Worm (Caenorhabditis elegans) whole organism, L1 larva: ENCODE results near the gene tra-2.
A peak's percentile ranks its signal among the peaks of the same experiment; 100 is the strongest.

Source experiments
- C04F5.9 ChIP-seq: sonication (generic microtip); optimal IDR thresholded peaks from 2 replicates; lab custom pipeline; 2016; ENCODE audit warnings: missing genetic modification characterization, missing compliant biosample characterization
- Y116A8C.19 ChIP-seq: sonication (generic microtip); optimal IDR thresholded peaks from 2 replicates; lab custom pipeline; 2016; ENCODE audit warnings: missing compliant biosample characterization, missing genetic modification characterization, borderline replicate concordance
- aha-1 ChIP-seq: fragments of 150-350 bp; optimal IDR thresholded peaks from 2 replicates; lab custom pipeline; 2014; ENCODE audit warnings: missing biosample characterization, missing genetic modification characterization
- alr-1 ChIP-seq: fragments of 200-800 bp; sonication (Bioruptor generic); optimal IDR thresholded peaks from 2 replicates; lab custom pipeline; 2018; ENCODE audit warnings: borderline replicate concordance, mild to moderate bottlenecking, missing genetic modification characterization, missing compliant biosample characterization
- aly-2 ChIP-seq: fragments of 150-350 bp; optimal IDR thresholded peaks from 2 replicates; lab custom pipeline; 2014; ENCODE audit warnings: missing biosample characterization, missing genetic modification characterization
- ama-1 ChIP-seq: fragments of 150-350 bp; optimal IDR thresholded peaks from 2 replicates; lab custom pipeline; 2014
- blmp-1 ChIP-seq: fragments of 150-350 bp; optimal IDR thresholded peaks from 2 replicates; lab custom pipeline; 2014; ENCODE audit warnings: missing biosample characterization, missing genetic modification characterization
- ceh-8 ChIP-seq: fragments of 200-800 bp; sonication (Bioruptor generic); optimal IDR thresholded peaks from 2 replicates; lab custom pipeline; 2018; ENCODE audit warnings: mild to moderate bottlenecking, missing genetic modification characterization, moderate library complexity, missing compliant biosample characterization
- ceh-82 ChIP-seq, 3 experiments: fragments of 150-350 bp in 1 of 3; sonication (generic microtip) in 2 of 3; optimal IDR thresholded peaks; 2 replicates each; lab custom pipeline; 2014 to 2017; ENCODE audit warnings: missing biosample characterization in 3 of 3, missing genetic modification characterization in 3 of 3
- dpl-1 ChIP-seq, 3 experiments: fragments of 150-350 bp in 2 of 3; sonication (generic microtip) in 1 of 3; optimal IDR thresholded peaks; 2 replicates each; lab custom pipeline; 2014 to 2017; ENCODE audit warnings: missing biosample characterization in 3 of 3, missing genetic modification characterization in 3 of 3, missing genetic modification reagents in 3 of 3
- efl-1 ChIP-seq, 4 experiments: fragments of 150-350 bp; optimal IDR thresholded peaks in 3 of 4; peaks in 1 of 4; 1 replicate in 1 of 4; 2 replicates in 3 of 4; lab custom pipeline; 2014; ENCODE audit warnings: missing biosample characterization in 2 of 4, missing genetic modification characterization in 2 of 4, missing genetic modification reagents in 2 of 4
- efl-3 ChIP-seq: fragments of 200-800 bp; sonication (Bioruptor generic); optimal IDR thresholded peaks from 2 replicates; lab custom pipeline; 2018; ENCODE audit warnings: mild to moderate bottlenecking, missing genetic modification characterization, missing compliant biosample characterization
- elt-3 ChIP-seq, 6 experiments: fragments of 150-350 bp in 1 of 6; sonication (generic microtip); optimal IDR thresholded peaks; 2 replicates each; lab custom pipeline; 2017 to 2018; ENCODE audit warnings: missing biosample characterization in 6 of 6, missing genetic modification characterization in 6 of 6, inconsistent platforms in 1 of 6
- fkh-8 ChIP-seq: sonication (generic microtip); optimal IDR thresholded peaks from 2 replicates; lab custom pipeline; 2016; ENCODE audit warnings: mild to moderate bottlenecking, missing genetic modification characterization, missing compliant biosample characterization
- grh-1 ChIP-seq: fragments of 200-800 bp; sonication (Bioruptor generic); IDR thresholded peaks from 2 replicates; pipeline ENCODE4 v1.3.6; 2022; ENCODE audit warnings: missing genetic modification reagents, missing genetic modification characterization, missing compliant biosample characterization
- hlh-17 ChIP-seq: fragments of 200-800 bp; sonication (Bioruptor generic); optimal IDR thresholded peaks from 2 replicates; lab custom pipeline; 2018; ENCODE audit warnings: missing genetic modification characterization, mild to moderate bottlenecking, missing compliant biosample characterization, moderate library complexity, borderline replicate concordance
- hlh-4 ChIP-seq: sonication (generic microtip); optimal IDR thresholded peaks from 2 replicates; lab custom pipeline; 2016; ENCODE audit warnings: mild to moderate bottlenecking, missing genetic modification characterization, missing compliant biosample characterization
- isw-1 ChIP-seq: fragments of 200-800 bp; sonication (Bioruptor generic); IDR thresholded peaks from 2 replicates; pipeline ENCODE4 v1.3.6; 2022; ENCODE audit warnings: missing genetic modification characterization, missing compliant biosample characterization
- jun-1 ChIP-seq: fragments of 150-350 bp; optimal IDR thresholded peaks from 2 replicates; lab custom pipeline; 2014; ENCODE audit warnings: missing biosample characterization, missing genetic modification reagents, missing genetic modification characterization
- lin-13 ChIP-seq: fragments of 150-350 bp; optimal IDR thresholded peaks from 2 replicates; lab custom pipeline; 2014; ENCODE audit warnings: missing biosample characterization, missing genetic modification reagents, missing genetic modification characterization
- lin-14 ChIP-seq: fragments of 200-800 bp; sonication (Bioruptor generic); optimal IDR thresholded peaks from 2 replicates; lab custom pipeline; 2018; ENCODE audit warnings: mild to moderate bottlenecking, missing genetic modification characterization, moderate library complexity, missing compliant biosample characterization
- lin-15B ChIP-seq: fragments of 150-350 bp; sonication (generic microtip); optimal IDR thresholded peaks from 3 replicates; lab custom pipeline; 2014; ENCODE audit warnings: missing biosample characterization, missing genetic modification characterization
- lin-39 ChIP-seq: fragments of 150-350 bp; optimal IDR thresholded peaks from 2 replicates; lab custom pipeline; 2014; ENCODE audit warnings: missing biosample characterization, missing genetic modification reagents, missing genetic modification characterization
- lsy-2 ChIP-seq, 2 experiments: fragments of 150-350 bp; optimal IDR thresholded peaks; 2 replicates each; lab custom pipeline; 2014; ENCODE audit warnings: missing biosample characterization in 2 of 2, missing genetic modification characterization in 2 of 2
- mab-9 ChIP-seq: fragments of 200-800 bp; sonication (Bioruptor generic); IDR thresholded peaks from 2 replicates; pipeline ENCODE4 v1.3.6; 2022; ENCODE audit warnings: missing genetic modification reagents, missing genetic modification characterization, missing compliant biosample characterization
- mep-1 ChIP-seq: fragments of 150-350 bp; optimal IDR thresholded peaks from 2 replicates; lab custom pipeline; 2014; ENCODE audit warnings: missing biosample characterization, missing genetic modification characterization
- nhr-12 ChIP-seq: sonication (generic microtip); optimal IDR thresholded peaks from 2 replicates; lab custom pipeline; 2017; ENCODE audit warnings: missing biosample characterization, missing genetic modification characterization
- nhr-19 ChIP-seq: fragments of 200-800 bp; sonication (Bioruptor generic); conservative IDR thresholded peaks from 2 replicates; pipeline ENCODE4 v1.3.6; 2022; ENCODE audit warnings: missing genetic modification characterization, missing compliant biosample characterization
- nhr-20 ChIP-seq: sonication (generic microtip); optimal IDR thresholded peaks from 2 replicates; lab custom pipeline; 2016; ENCODE audit warnings: mild to moderate bottlenecking, missing genetic modification characterization, missing compliant biosample characterization
- nhr-237 ChIP-seq: fragments of 150-350 bp; optimal IDR thresholded peaks from 2 replicates; lab custom pipeline; 2014; ENCODE audit warnings: missing biosample characterization, missing genetic modification characterization
- nhr-28 ChIP-seq: fragments of 150-350 bp; optimal IDR thresholded peaks from 2 replicates; lab custom pipeline; 2014; ENCODE audit warnings: missing biosample characterization, missing genetic modification characterization
- nhr-47 ChIP-seq: sonication (generic microtip); optimal IDR thresholded peaks from 2 replicates; lab custom pipeline; 2016; ENCODE audit warnings: mild to moderate bottlenecking, missing genetic modification characterization, moderate library complexity, missing compliant biosample characterization
- nhr-71 ChIP-seq: sonication (generic microtip); optimal IDR thresholded peaks from 2 replicates; lab custom pipeline; 2016; ENCODE audit warnings: mild to moderate bottlenecking, missing genetic modification characterization, moderate library complexity, missing compliant biosample characterization
- nhr-76 ChIP-seq: sonication (generic microtip); optimal IDR thresholded peaks from 2 replicates; lab custom pipeline; 2017; ENCODE audit warnings: missing biosample characterization, missing genetic modification characterization
- nhr-84 ChIP-seq: sonication (generic microtip); optimal IDR thresholded peaks from 2 replicates; lab custom pipeline; 2017; ENCODE audit warnings: missing biosample characterization, missing genetic modification characterization
- nhr-85 ChIP-seq: sonication (generic microtip); peaks from one replicate; lab custom pipeline; 2016; ENCODE audit warnings: missing genetic modification characterization, inconsistent platforms, missing compliant biosample characterization
- pax-3 ChIP-seq: fragments of 200-800 bp; sonication (Bioruptor generic); optimal IDR thresholded peaks from 2 replicates; lab custom pipeline; 2018; ENCODE audit warnings: mild to moderate bottlenecking, missing genetic modification characterization, moderate library complexity, missing compliant biosample characterization
- skn-1 ChIP-seq: fragments of 150-350 bp; optimal IDR thresholded peaks from 2 replicates; lab custom pipeline; 2014; ENCODE audit warnings: missing biosample characterization, missing genetic modification characterization
- snu-23 ChIP-seq: sonication (generic microtip); optimal IDR thresholded peaks from 2 replicates; lab custom pipeline; 2016; ENCODE audit warnings: missing genetic modification characterization, missing compliant biosample characterization
- sptf-1 ChIP-seq: fragments of 150-350 bp; optimal IDR thresholded peaks from 2 replicates; lab custom pipeline; 2014; ENCODE audit warnings: missing biosample characterization, missing genetic modification characterization
- sup-37 ChIP-seq: fragments of 200-800 bp; sonication (Bioruptor generic); optimal IDR thresholded peaks from 2 replicates; lab custom pipeline; 2018; ENCODE audit warnings: mild to moderate bottlenecking, missing genetic modification characterization, missing compliant biosample characterization
- swsn-7 ChIP-seq: sonication (generic microtip); optimal IDR thresholded peaks from 2 replicates; lab custom pipeline; 2016; ENCODE audit warnings: missing genetic modification characterization, missing compliant biosample characterization
- tbx-2 ChIP-seq: sonication (generic microtip); optimal IDR thresholded peaks from 2 replicates; lab custom pipeline; 2016; ENCODE audit warnings: missing genetic modification characterization, missing compliant biosample characterization
- tlp-1 ChIP-seq: fragments of 150-350 bp; optimal IDR thresholded peaks from 2 replicates; lab custom pipeline; 2014; ENCODE audit warnings: missing biosample characterization, missing genetic modification characterization
- unc-130 ChIP-seq: fragments of 150-350 bp; optimal IDR thresholded peaks from 2 replicates; lab custom pipeline; 2017; ENCODE audit warnings: missing biosample characterization, missing genetic modification characterization, inconsistent platforms
- unc-30 ChIP-seq: sonication (generic microtip); optimal IDR thresholded peaks from 2 replicates; lab custom pipeline; 2017; ENCODE audit warnings: missing biosample characterization, missing genetic modification characterization
- unc-62 ChIP-seq: fragments of 150-350 bp; optimal IDR thresholded peaks from 2 replicates; lab custom pipeline; 2014; ENCODE audit warnings: missing biosample characterization, missing genetic modification reagents, missing genetic modification characterization
- unc-86 ChIP-seq: sonication (generic microtip); optimal IDR thresholded peaks from 2 replicates; lab custom pipeline; 2016; ENCODE audit warnings: missing genetic modification characterization, missing compliant biosample characterization
- vab-15 ChIP-seq: sonication (generic microtip); optimal IDR thresholded peaks from 2 replicates; lab custom pipeline; 2017; ENCODE audit warnings: missing genotype, mild to moderate bottlenecking, missing genetic modification characterization, missing compliant biosample characterization
- xbp-1 ChIP-seq: sonication (generic microtip); optimal IDR thresholded peaks from 2 replicates; lab custom pipeline; 2016; ENCODE audit warnings: missing genetic modification characterization, missing compliant biosample characterization
- zag-1 ChIP-seq: fragments of 150-350 bp; optimal IDR thresholded peaks from 2 replicates; lab custom pipeline; 2014; ENCODE audit warnings: missing biosample characterization, missing genetic modification characterization
- ztf-11 ChIP-seq, 2 experiments: sonication (generic microtip); optimal IDR thresholded peaks; 2 replicates each; lab custom pipeline; 2016 to 2017; ENCODE audit warnings: missing genetic modification characterization in 2 of 2, missing biosample characterization in 1 of 2, missing compliant biosample characterization in 1 of 2
- ztf-4 ChIP-seq: fragments of 150-350 bp; optimal IDR thresholded peaks from 2 replicates; lab custom pipeline; 2014; ENCODE audit warnings: missing biosample characterization, missing genetic modification characterization

tra-2 gene

ce11 chrII:6974011-6974410 lies 8.5 kb upstream of the tra-2 start (continued):
- TF ChIP-seq dpl-1 (GFP tag; optimal IDR thresholded peaks at IDR 0.05; lab: Kevin White, UChicago) (peak; percentile 90 to 95 (median 94)), nhr-76 (tag; lab: Kevin White, UChicago) (no peak), alr-1 (no peak), skn-1 (tag; lab: Kevin White, UChicago) (peak; percentile 53), mab-9 (GFP tag; lab: Robert Waterston, UW) (no peak), ceh-82 (tag; optimal IDR thresholded peaks at IDR 0.05; lab: Kevin White, UChicago) (peak; percentile 17 to 60 (median 21)), pax-3 (tag; lab: Kevin White, UChicago) (no peak), lin-14 (GFP tag; lab: Kevin White, UChicago) (peak; percentile 7), unc-62 (GFP tag; lab: Kevin White, UChicago) (no peak), nhr-237 (tag; lab: Kevin White, UChicago) (no peak), unc-86 (peak; percentile 28), lin-39 (tag; lab: Kevin White, UChicago) (peak; percentile 28), nhr-12 (tag; lab: Kevin White, UChicago) (no peak), sup-37 (no peak), aha-1 (tag; lab: Kevin White, UChicago) (no peak), lin-15B (tag; lab: Kevin White, UChicago) (peak; percentile 32), ztf-4 (tag; lab: Kevin White, UChicago) (no peak), C04F5.9 (tag; lab: Kevin White, UChicago) (peak; percentile 56), swsn-7 (peak; percentile 44), snu-23 (GFP tag; lab: Kevin White, UChicago) (peak; percentile 63), zag-1 (tag; lab: Kevin White, UChicago) (no peak), nhr-85 (tag; lab: Kevin White, UChicago) (peak; percentile 41), unc-130 (peak; percentile 39), fkh-8 (tag; lab: Kevin White, UChicago) (no peak), nhr-84 (tag; lab: Kevin White, UChicago) (no peak), hlh-4 (no peak), isw-1 (GFP tag; lab: Robert Waterston, UW) (peak; percentile 52), ama-1 (lab: Kevin White, UChicago) (no peak), elt-3 (tag; optimal IDR thresholded peaks at IDR 0.05; lab: Kevin White, UChicago) (no peak), lsy-2 (tag; optimal IDR thresholded peaks at IDR 0.05; lab: Kevin White, UChicago) (peak; percentile 71 to 84), jun-1 (tag; lab: Kevin White, UChicago) (no peak), sptf-1 (tag; lab: Kevin White, UChicago) (no peak), nhr-71 (tag; lab: Kevin White, UChicago) (peak; percentile 66), mep-1 (tag; lab: Kevin White, UChicago) (peak; percentile 57), nhr-19 (GFP tag; lab: Robert Waterston, UW) (peak; percentile 46), blmp-1 (tag; lab: Kevin White, UChicago) (peak; percentile 10), grh-1 (no peak), Y116A8C.19 (tag; lab: Kevin White, UChicago) (no peak), unc-30 (tag; lab: Kevin White, UChicago) (no peak), nhr-20 (tag; lab: Kevin White, UChicago) (peak; percentile 13), tlp-1 (tag; lab: Kevin White, UChicago) (no peak), ztf-11 (tag; optimal IDR thresholded peaks at IDR 0.05; lab: Kevin White, UChicago) (no peak), efl-1 (optimal IDR thresholded peaks at IDR 0.05; lab: Kevin White, UChicago) (peak; percentile 79 to 95), efl-1 (GFP tag; optimal IDR thresholded peaks at IDR 0.05 in 1 of 2; lab: Kevin White, UChicago) (peak; percentile 95 to 99), ceh-8 (GFP tag; lab: Kevin White, UChicago) (no peak), nhr-47 (peak; percentile 71), vab-15 (tag; lab: Kevin White, UChicago) (no peak), tbx-2 (tag; lab: Kevin White, UChicago) (peak; percentile 55), hlh-17 (GFP tag; lab: Kevin White, UChicago) (no peak), lin-13 (GFP tag; lab: Kevin White, UChicago) (peak; percentile 8), efl-3 (GFP tag; lab: Kevin White, UChicago) (no peak), nhr-28 (tag; lab: Kevin White, UChicago) (no peak), aly-2 (tag; lab: Kevin White, UChicago) (no peak), xbp-1 (tag; lab: Kevin White, UChicago) (peak; percentile 43)
